Fruit fly (Drosophila melanogaster) whole organism, embryonic: ENCODE data around the gene CG10834.

Experiments
- Atf-2 ChIP-seq: fragments of 200-800 bp; sonication (Bioruptor generic); optimal IDR thresholded peaks from 2 replicates; lab custom pipeline; 2016; ENCODE audit warnings: missing biosample characterization, missing genetic modification characterization
- Awh ChIP-seq: fragments of 200-800 bp; sonication (Bioruptor generic); IDR thresholded peaks from 2 replicates; pipeline ENCODE4, ENCODE4 v1.3.6; 2022; ENCODE audit warnings: missing biosample characterization, missing genetic modification characterization
- BtbVII ChIP-seq: fragments of 200-800 bp; sonication (Bioruptor generic); optimal IDR thresholded peaks from 3 replicates; lab custom pipeline; 2017; ENCODE audit warnings: missing biosample characterization, mild to moderate bottlenecking, missing genetic modification characterization
- CG10543 ChIP-seq: fragments of 200-800 bp; sonication (Bioruptor generic); optimal IDR thresholded peaks from 3 replicates; lab custom pipeline; 2017; ENCODE audit warnings: missing biosample characterization, mild to moderate bottlenecking, missing genetic modification characterization, moderate library complexity
- CG11247 ChIP-seq: fragments of 200-800 bp; sonication (Bioruptor generic); IDR thresholded peaks from 2 replicates; pipeline ENCODE4 v1.3.6; 2022; ENCODE audit warnings: missing biosample characterization, missing genetic modification characterization
- CG12071 ChIP-seq: fragments of 200-800 bp; sonication (Bioruptor generic); optimal IDR thresholded peaks from 3 replicates; lab custom pipeline; 2018; ENCODE audit warnings: missing biosample characterization, mild to moderate bottlenecking, missing genetic modification characterization
- CG12219 ChIP-seq: fragments of 200-800 bp; sonication (Bioruptor generic); optimal IDR thresholded peaks from 3 replicates; lab custom pipeline; 2018; ENCODE audit warnings: missing biosample characterization, mild to moderate bottlenecking, missing genetic modification characterization
- CG14710 ChIP-seq: fragments of 200-800 bp; sonication (Bioruptor generic); optimal IDR thresholded peaks from 3 replicates; lab custom pipeline; 2019; ENCODE audit warnings: missing biosample characterization, mild to moderate bottlenecking, missing genetic modification characterization, moderate library complexity
- CG15479 ChIP-seq: fragments of 200-800 bp; sonication (Bioruptor generic); optimal IDR thresholded peaks from 3 replicates; lab custom pipeline; 2019; ENCODE audit warnings: missing biosample characterization, mild to moderate bottlenecking, missing genetic modification characterization, moderate library complexity
- CG15696 ChIP-seq: fragments of 200-800 bp; sonication (Bioruptor generic); optimal IDR thresholded peaks from 2 replicates; lab custom pipeline; 2019; ENCODE audit warnings: missing biosample characterization, mild to moderate bottlenecking, missing genetic modification characterization, moderate library complexity
- CG17328 ChIP-seq: fragments of 200-800 bp; sonication (Bioruptor generic); IDR thresholded peaks from 2 replicates; pipeline ENCODE4 v1.3.6; 2022; ENCODE audit warnings: missing biosample characterization, missing genetic modification characterization
- CG17359 ChIP-seq: fragments of 200-800 bp; sonication (Bioruptor generic); optimal IDR thresholded peaks from 3 replicates; lab custom pipeline; 2018; ENCODE audit warnings: missing biosample characterization, mild to moderate bottlenecking, missing genetic modification characterization, moderate library complexity
- CG18476 ChIP-seq: fragments of 200-800 bp; sonication (Bioruptor generic); optimal IDR thresholded peaks from 2 replicates; lab custom pipeline; 2016; ENCODE audit warnings: missing biosample characterization, mild to moderate bottlenecking, missing genetic modification characterization
- CG2116 ChIP-seq: fragments of 200-800 bp; sonication (Bioruptor generic); optimal IDR thresholded peaks from 3 replicates; lab custom pipeline; 2018; ENCODE audit warnings: missing biosample characterization, mild to moderate bottlenecking, missing genetic modification characterization
- CG4282 ChIP-seq: fragments of 200-800 bp; sonication (Bioruptor generic); optimal IDR thresholded peaks from 2 replicates; lab custom pipeline; 2016; ENCODE audit warnings: missing biosample characterization, missing genetic modification characterization
- CG4617 ChIP-seq: fragments of 200-800 bp; sonication (Bioruptor generic); optimal IDR thresholded peaks from 3 replicates; lab custom pipeline; 2016; ENCODE audit warnings: missing biosample characterization, missing genetic modification characterization, borderline replicate concordance
- CG7271 ChIP-seq: fragments of 200-800 bp; sonication (Bioruptor generic); optimal IDR thresholded peaks from 2 replicates; lab custom pipeline; 2018; ENCODE audit warnings: missing biosample characterization, mild to moderate bottlenecking, missing genetic modification characterization, moderate library complexity
- CG7963 ChIP-seq: fragments of 200-800 bp; sonication (Bioruptor generic); IDR thresholded peaks from 3 replicates; pipeline ENCODE4 v1.3.6; 2022; ENCODE audit warnings: missing biosample characterization, missing genetic modification characterization; ENCODE audit not compliant: partially characterized antibody
- CTCF ChIP-seq: fragments of 200-800 bp; sonication (Bioruptor generic); optimal IDR thresholded peaks from 2 replicates; lab custom pipeline; 2017; ENCODE audit warnings: missing biosample characterization, mild to moderate bottlenecking, missing genetic modification characterization, moderate library complexity
- Deaf1 ChIP-seq: fragments of 200-800 bp; optimal IDR thresholded peaks from 3 replicates; lab custom pipeline; 2019; ENCODE audit warnings: missing biosample characterization, mild to moderate bottlenecking, missing genetic modification characterization, moderate library complexity
- Dll ChIP-seq: fragments of 200-800 bp; sonication (Bioruptor generic); IDR thresholded peaks from 4 replicates; pipeline ENCODE4 v1.3.6; 2022; ENCODE audit warnings: missing biosample characterization, missing genetic modification characterization; ENCODE audit not compliant: partially characterized antibody
- Elba2 ChIP-seq: fragments of 200-800 bp; sonication (Bioruptor generic); optimal IDR thresholded peaks from 3 replicates; lab custom pipeline; 2016; ENCODE audit warnings: missing biosample characterization, missing genetic modification characterization
- Ets65A ChIP-seq: fragments of 200-800 bp; sonication (Bioruptor generic); peaks from one replicate; lab custom pipeline; 2016; ENCODE audit warnings: missing biosample characterization, missing genetic modification characterization
- Gug ChIP-seq: fragments of 200-800 bp; sonication (Bioruptor generic); IDR thresholded peaks from 4 replicates; pipeline ENCODE4 v1.3.6; 2022; ENCODE audit warnings: missing biosample characterization, missing genetic modification characterization
- HHEX ChIP-seq: fragments of 200-800 bp; sonication (Bioruptor generic); optimal IDR thresholded peaks from 3 replicates; lab custom pipeline; 2017; ENCODE audit warnings: missing biosample characterization, mild to moderate bottlenecking, missing genetic modification characterization, missing genetic modification reagents
- Hand ChIP-seq: fragments of 200-800 bp; sonication (Bioruptor generic); optimal IDR thresholded peaks from 2 replicates; lab custom pipeline; 2017; ENCODE audit warnings: mild to moderate bottlenecking, missing biosample characterization, missing genetic modification reagents, missing genetic modification characterization
- Hey ChIP-seq: fragments of 200-800 bp; sonication (Bioruptor generic); optimal IDR thresholded peaks from 3 replicates; lab custom pipeline; 2018; ENCODE audit warnings: missing biosample characterization, mild to moderate bottlenecking, missing genetic modification characterization
- Hr39 ChIP-seq: fragments of >200 bp; optimal IDR thresholded peaks from 2 replicates; lab custom pipeline; 2017
- MESR4 ChIP-seq: fragments of 200-800 bp; sonication (Bioruptor generic); optimal IDR thresholded peaks from 2 replicates; lab custom pipeline; 2018; ENCODE audit warnings: missing biosample characterization, mild to moderate bottlenecking, missing genetic modification characterization, moderate library complexity
- Meics ChIP-seq: fragments of 200-800 bp; sonication (Bioruptor generic); optimal IDR thresholded peaks from 2 replicates; lab custom pipeline; 2017; ENCODE audit warnings: missing biosample characterization, mild to moderate bottlenecking, missing genetic modification characterization
- Nf-YC ChIP-seq: fragments of 200-800 bp; optimal IDR thresholded peaks from 3 replicates; lab custom pipeline; 2019; ENCODE audit warnings: missing biosample characterization, mild to moderate bottlenecking, missing genetic modification characterization, moderate library complexity
- Ravus ChIP-seq: fragments of 200-800 bp; sonication (Bioruptor generic); IDR thresholded peaks from 2 replicates; pipeline ENCODE4 v1.3.6; 2022; ENCODE audit warnings: missing biosample characterization, missing genetic modification characterization
- Sox102F ChIP-seq: fragments of 200-800 bp; sonication (Bioruptor generic); optimal IDR thresholded peaks from 2 replicates; lab custom pipeline; 2018; ENCODE audit warnings: missing biosample characterization, mild to moderate bottlenecking, missing genetic modification characterization, moderate library complexity
- ac ChIP-seq: fragments of 200-800 bp; sonication (Bioruptor generic); optimal IDR thresholded peaks from 3 replicates; lab custom pipeline; 2017; ENCODE audit warnings: missing biosample characterization, mild to moderate bottlenecking, missing genetic modification characterization
- aop ChIP-seq: fragments of 200-800 bp; sonication (Bioruptor generic); IDR thresholded peaks from 2 replicates; pipeline ENCODE4 v1.3.6; 2022; ENCODE audit warnings: missing biosample characterization, missing genetic modification characterization
- bbx ChIP-seq: fragments of 200-800 bp; sonication (Bioruptor generic); IDR thresholded peaks from 2 replicates; pipeline ENCODE4 v1.3.6; 2022; ENCODE audit warnings: missing biosample characterization, missing genetic modification characterization; ENCODE audit not compliant: partially characterized antibody
- bigmax ChIP-seq: fragments of 200-800 bp; sonication (Bioruptor generic); optimal IDR thresholded peaks from 2 replicates; lab custom pipeline; 2018; ENCODE audit warnings: missing biosample characterization, mild to moderate bottlenecking, missing genetic modification characterization
- caup ChIP-seq: fragments of 200-800 bp; sonication (Bioruptor generic); optimal IDR thresholded peaks from 3 replicates; lab custom pipeline; 2017; ENCODE audit warnings: missing biosample characterization, mild to moderate bottlenecking, missing genetic modification characterization, moderate library complexity; ENCODE audit not compliant: severe bottlenecking
- dpn ChIP-seq, 2 experiments: fragments of 200-800 bp; sonication (Bioruptor generic); optimal IDR thresholded peaks; 3 replicates each; lab custom pipeline; 2016; ENCODE audit warnings: missing biosample characterization in 2 of 2, missing genetic modification characterization in 2 of 2
- gfzf ChIP-seq: fragments of 200-800 bp; sonication (Bioruptor generic); optimal IDR thresholded peaks from 2 replicates; lab custom pipeline; 2016; ENCODE audit warnings: missing biosample characterization, mild to moderate bottlenecking, missing genetic modification characterization, moderate library complexity
- hbn ChIP-seq: fragments of 200-800 bp; sonication (Bioruptor generic); IDR thresholded peaks from 2 replicates; pipeline ENCODE4 v1.3.6; 2022; ENCODE audit warnings: missing biosample characterization, missing genetic modification characterization; ENCODE audit not compliant: partially characterized antibody
- mld ChIP-seq: fragments of 200-800 bp; sonication (Bioruptor generic); IDR thresholded peaks from 3 replicates; pipeline ENCODE4 v1.3.6; 2022; ENCODE audit warnings: missing biosample characterization, missing genetic modification characterization; ENCODE audit not compliant: partially characterized antibody
- row ChIP-seq: fragments of 200-800 bp; sonication (Bioruptor generic); IDR thresholded peaks from 3 replicates; pipeline ENCODE4 v1.3.6; 2022; ENCODE audit warnings: missing biosample characterization, missing genetic modification characterization
- salm ChIP-seq: fragments of 200-800 bp; sonication (Bioruptor generic); optimal IDR thresholded peaks from 2 replicates; lab custom pipeline; 2018; ENCODE audit warnings: missing biosample characterization, mild to moderate bottlenecking, missing genetic modification characterization
- scrt ChIP-seq: fragments of 200-800 bp; sonication (Bioruptor generic); optimal IDR thresholded peaks from 2 replicates; lab custom pipeline; 2018; ENCODE audit warnings: missing biosample characterization, mild to moderate bottlenecking, missing genetic modification characterization, moderate library complexity
- slbo ChIP-seq: fragments of 200-800 bp; sonication (Bioruptor generic); IDR thresholded peaks from 2 replicates; pipeline ENCODE4 v1.3.6; 2022; ENCODE audit warnings: missing biosample characterization, missing genetic modification characterization
- slou ChIP-seq: fragments of 200-800 bp; sonication (Bioruptor generic); optimal IDR thresholded peaks from 3 replicates; lab custom pipeline; 2016; ENCODE audit warnings: missing biosample characterization, missing genetic modification characterization
- sqz ChIP-seq: fragments of 200-800 bp; sonication (Bioruptor generic); optimal IDR thresholded peaks from 3 replicates; lab custom pipeline; 2018; ENCODE audit warnings: missing biosample characterization, mild to moderate bottlenecking, missing genetic modification characterization
- ttk ChIP-seq: fragments of 200-800 bp; sonication (Bioruptor generic); IDR thresholded peaks from 2 replicates; pipeline ENCODE4 v2.1.2; 2022; ENCODE audit warnings: missing biosample characterization, missing genetic modification characterization
- wek ChIP-seq: fragments of 200-800 bp; sonication (Bioruptor generic); optimal IDR thresholded peaks from 3 replicates; lab custom pipeline; 2018; ENCODE audit warnings: missing biosample characterization, mild to moderate bottlenecking, missing genetic modification characterization, moderate library complexity
- z ChIP-seq: fragments of 200-800 bp; sonication (Bioruptor generic); IDR thresholded peaks from 3 replicates; pipeline ENCODE4 v1.3.6; 2022; ENCODE audit warnings: missing biosample characterization, missing genetic modification characterization

Gene CG10834

dm6 chr2L:22144127-22144526 is 37.0 kb upstream of the CG10834 start (continued):
- TF ChIP-seq Elba2 (GFP tag; lab: Kevin White, UChicago): no peak
- no peak for TF ChIP-seq Dll (GFP tag; lab: Robert Waterston, UW)
- TF ChIP-seq CG2116 (GFP tag; lab: Kevin White, UChicago): no peak
- TF ChIP-seq bigmax (GFP tag; lab: Kevin White, UChicago): peak; percentile 15
- no peak for TF ChIP-seq Hr39 (lab: Kevin White, UChicago)
- TF ChIP-seq ac (GFP tag; lab: Kevin White, UChicago): no peak
- TF ChIP-seq Nf-YC (tag; lab: Kevin White, UChicago): peak; percentile 60
- no peak for TF ChIP-seq caup
- TF ChIP-seq z (GFP tag; lab: Robert Waterston, UW): no peak
- peak; percentile 75 for TF ChIP-seq HHEX (GFP tag; lab: Kevin White, UChicago)
- TF ChIP-seq CG12071: peak; percentile 76
- no peak for TF ChIP-seq CTCF (GFP tag; lab: Kevin White, UChicago)
- no peak for TF ChIP-seq ttk (GFP tag; lab: Robert Waterston, UW)
- no peak for TF ChIP-seq gfzf (GFP tag; lab: Kevin White, UChicago)
- TF ChIP-seq Atf-2 (GFP tag; lab: Kevin White, UChicago): no peak
- TF ChIP-seq CG7963: no peak
- no peak for TF ChIP-seq hbn (GFP tag; lab: Robert Waterston, UW)
- TF ChIP-seq aop (GFP tag; lab: Robert Waterston, UW): no peak
- no peak for TF ChIP-seq CG17328 (GFP tag; lab: Robert Waterston, UW)
- no peak for TF ChIP-seq CG4617 (GFP tag; lab: Kevin White, UChicago)
- peak; percentile 21 for TF ChIP-seq CG7271 (tag; lab: Kevin White, UChicago)
- TF ChIP-seq salm (tag; lab: Kevin White, UChicago): no peak
- TF ChIP-seq CG18476 (GFP tag; lab: Kevin White, UChicago): no peak
- TF ChIP-seq Awh: peak; percentile 60; the same call in 1 of the 2 replicates
- TF ChIP-seq sqz (GFP tag; lab: Kevin White, UChicago): peak; percentile 72
- TF ChIP-seq Ets65A (GFP tag; lab: Kevin White, UChicago): no peak
- TF ChIP-seq CG15696 (tag; lab: Kevin White, UChicago): peak; percentile 78
- no peak for TF ChIP-seq CG12219 (GFP tag; lab: Kevin White, UChicago)
- TF ChIP-seq CG10543 (GFP tag; lab: Kevin White, UChicago): peak; percentile 0
- no peak for TF ChIP-seq row (GFP tag; lab: Robert Waterston, UW)
- TF ChIP-seq BtbVII (GFP tag; lab: Kevin White, UChicago): peak; percentile 45
- no peak for TF ChIP-seq CG15479 (GFP tag; lab: Kevin White, UChicago)
- no peak for TF ChIP-seq bbx
- TF ChIP-seq CG4282 (GFP tag; lab: Kevin White, UChicago): no peak
- peak; percentile 9 for TF ChIP-seq Deaf1
- no peak for TF ChIP-seq slbo
- TF ChIP-seq scrt (GFP tag; lab: Kevin White, UChicago): peak; percentile 4
- TF ChIP-seq Sox102F (GFP tag; lab: Kevin White, UChicago): no peak
- no peak for TF ChIP-seq Hey (tag; lab: Kevin White, UChicago)
- no peak for TF ChIP-seq Ravus (GFP tag; lab: Robert Waterston, UW)
- no peak for TF ChIP-seq Hand (GFP tag; lab: Kevin White, UChicago)
- TF ChIP-seq Gug (GFP tag; lab: Robert Waterston, UW): no peak
- peak; percentile 47 for TF ChIP-seq wek (GFP tag; lab: Kevin White, UChicago)
- no peak for TF ChIP-seq Meics
- TF ChIP-seq slou (GFP tag; lab: Kevin White, UChicago): no peak
- TF ChIP-seq mld (GFP tag; lab: Robert Waterston, UW): no peak
- TF ChIP-seq CG11247: no peak
- no peak for TF ChIP-seq dpn (GFP tag; optimal IDR thresholded peaks at IDR 0.05; lab: Kevin White, UChicago)
- peak; percentile 61 for TF ChIP-seq CG14710
- no peak for TF ChIP-seq MESR4 (GFP tag; lab: Kevin White, UChicago)
- peak; percentile 67 for TF ChIP-seq CG17359
